Worm (Caenorhabditis elegans): ENCODE data around the gene K12H6.2.

DNA sequence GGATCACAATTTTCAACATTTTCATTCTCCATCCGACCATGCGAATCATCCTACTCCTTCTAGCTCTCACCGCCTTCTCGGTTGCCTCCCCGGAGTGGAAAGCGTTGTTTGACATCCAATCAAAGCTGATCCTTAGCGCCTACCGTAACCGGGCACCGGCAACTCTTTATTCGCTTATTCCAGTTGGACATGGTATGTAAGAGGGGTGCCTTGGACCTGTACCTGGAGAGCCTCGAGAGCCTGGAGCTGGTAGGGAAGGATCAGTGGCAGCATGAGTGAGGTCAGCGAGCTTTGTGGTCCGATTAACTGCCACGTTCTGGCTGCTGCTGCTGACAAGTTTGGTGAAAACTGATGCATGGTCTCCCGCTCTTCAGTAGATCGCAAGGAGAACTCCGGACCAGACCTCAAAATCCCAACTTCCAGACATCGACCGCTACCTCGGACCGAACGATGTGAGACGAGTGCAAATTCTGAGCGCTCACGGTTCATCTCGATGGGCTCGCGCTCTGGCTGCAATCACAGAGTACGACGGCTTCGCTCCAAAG, 12.6 kb upstream of the K12H6.2 start, which contains the start of gene K12H6.8:
- no peak for TF ChIP-seq ama-1 (optimal IDR thresholded peaks at IDR 0.05)
- no peak for TF ChIP-seq unc-55 (GFP tag; optimal IDR thresholded peaks at IDR 0.05)
- no peak for TF ChIP-seq mab-5 (tag; optimal IDR thresholded peaks at IDR 0.05)
- TF ChIP-seq unc-39 (tag; optimal IDR thresholded peaks at IDR 0.05), result no peak
- no peak for TF ChIP-seq crh-2 (tag; optimal IDR thresholded peaks at IDR 0.05)
- no peak for TF ChIP-seq dmd-4 (tag; optimal IDR thresholded peaks at IDR 0.05)
- TF ChIP-seq blmp-1 (tag; optimal IDR thresholded peaks at IDR 0.05; ENCODE audit: insufficient read depth), result no peak
- no peak for TF ChIP-seq unc-62 (GFP tag; optimal IDR thresholded peaks at IDR 0.05)
- no peak for TF ChIP-seq egl-27 (tag; optimal IDR thresholded peaks at IDR 0.05)
- no peak for TF ChIP-seq ceh-82 (tag; optimal IDR thresholded peaks at IDR 0.05)

Measured in whole organism, L2 larva.